Worm (Caenorhabditis elegans) whole organism, early embryonic: Measurements from ENCODE around the gene rcd-1.

ENCODE experiments used
- F13C5.2 ChIP-seq: sonication (generic microtip); optimal IDR thresholded peaks from 2 replicates; lab custom pipeline; 2017; ENCODE audit warnings: mild to moderate bottlenecking, missing genetic modification characterization, inconsistent platforms, missing compliant biosample characterization
- aly-1 ChIP-seq: sonication (generic microtip); optimal IDR thresholded peaks from 2 replicates; lab custom pipeline; 2016; ENCODE audit warnings: missing genetic modification characterization, missing compliant biosample characterization
- flt-1 ChIP-seq: fragments of 200-800 bp; sonication (Bioruptor generic); IDR thresholded peaks from 2 replicates; pipeline ENCODE4 v1.3.6; 2022; ENCODE audit warnings: missing genetic modification characterization, missing compliant biosample characterization
- hmbx-1 ChIP-seq: sonication (generic microtip); optimal IDR thresholded peaks from 2 replicates; lab custom pipeline; 2016; ENCODE audit warnings: mild to moderate bottlenecking, missing genetic modification characterization, missing compliant biosample characterization
- pes-1 ChIP-seq: fragments of 200-800 bp; sonication (Bioruptor generic); IDR thresholded peaks from 2 replicates; pipeline ENCODE4 v1.3.6; 2022; ENCODE audit warnings: missing genetic modification reagents, missing genetic modification characterization, missing compliant biosample characterization
- tbx-11 ChIP-seq: fragments of 200-800 bp; sonication (Bioruptor generic); IDR thresholded peaks from 2 replicates; pipeline ENCODE4 v1.3.6; 2022; ENCODE audit warnings: missing genetic modification characterization, missing compliant biosample characterization

- TF ChIP-seq aly-1 (tag; lab: Kevin White, UChicago) = no peak
- TF ChIP-seq flt-1 (GFP tag; lab: Robert Waterston, UW) = no peak
- TF ChIP-seq pes-1 (GFP tag; lab: Robert Waterston, UW) = no peak
- no peak for TF ChIP-seq tbx-11
- no peak for TF ChIP-seq hmbx-1 (tag; lab: Kevin White, UChicago)
- no peak for TF ChIP-seq F13C5.2 (tag; lab: Kevin White, UChicago)
These were observed 44.4 kb upstream of the rcd-1 start, which contains the start of gene srx-110 for ce11 chrII:3709255-3709654.
